Worm (Caenorhabditis elegans): Measurements from ENCODE around the gene C06H5.14.
"Not testable (repeated sequence)": the region's sequence is repeated elsewhere in the genome, so short reads cannot be mapped to it uniquely, and the experiment has no call there.

C06H5.14 gene

DNA sequence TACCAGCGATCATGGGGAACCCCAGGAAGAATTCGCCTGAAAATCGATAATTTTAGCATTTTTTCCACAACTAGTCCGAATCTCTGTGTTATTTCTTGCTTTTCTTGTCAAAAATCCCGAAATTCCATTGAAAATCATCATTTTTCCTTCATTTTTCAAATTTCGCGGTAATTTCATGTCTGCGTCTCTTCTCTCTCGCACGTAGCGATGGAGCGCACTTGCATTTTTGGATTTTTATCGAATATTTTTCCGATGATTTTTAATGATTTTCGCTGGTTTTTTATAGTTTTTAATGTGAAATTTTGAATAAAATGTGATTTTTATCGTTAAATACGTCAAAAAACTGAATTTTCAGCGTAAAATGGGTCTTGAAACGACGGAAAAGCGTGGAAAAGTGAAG is 17.5 kb downstream of the C06H5.14 start, which contains the start of gene E01B7.2 (continued):
- peak; percentile 64 for TF ChIP-seq sem-4 (tag; optimal IDR thresholded peaks at IDR 0.05)
- no peak for TF ChIP-seq mdl-1 (tag; optimal IDR thresholded peaks at IDR 0.05)
- no peak for TF ChIP-seq nhr-12 (tag; optimal IDR thresholded peaks at IDR 0.05)
- TF ChIP-seq C34F6.9 (tag; optimal IDR thresholded peaks at IDR 0.05), result peak; percentile 85
- TF ChIP-seq crh-2 (tag; optimal IDR thresholded peaks at IDR 0.05), result peak; percentile 86
- TF ChIP-seq ama-1 (optimal IDR thresholded peaks at IDR 0.05), result peak; percentile 67
- TF ChIP-seq sma-3 (GFP tag; optimal IDR thresholded peaks at IDR 0.05), result peak; percentile 77

ce11 chrV:17924095-17925000 is 20.4 kb downstream of the C06H5.14 start, which contains the start of gene usp-50:
TSS of gene usp-50 (plus strand) at chrV:17924916.
- not testable (repeated sequence) for TF ChIP-seq elt-1, nhr-21, nhr-12 (tag; optimal IDR thresholded peaks at IDR 0.05)

DNA sequence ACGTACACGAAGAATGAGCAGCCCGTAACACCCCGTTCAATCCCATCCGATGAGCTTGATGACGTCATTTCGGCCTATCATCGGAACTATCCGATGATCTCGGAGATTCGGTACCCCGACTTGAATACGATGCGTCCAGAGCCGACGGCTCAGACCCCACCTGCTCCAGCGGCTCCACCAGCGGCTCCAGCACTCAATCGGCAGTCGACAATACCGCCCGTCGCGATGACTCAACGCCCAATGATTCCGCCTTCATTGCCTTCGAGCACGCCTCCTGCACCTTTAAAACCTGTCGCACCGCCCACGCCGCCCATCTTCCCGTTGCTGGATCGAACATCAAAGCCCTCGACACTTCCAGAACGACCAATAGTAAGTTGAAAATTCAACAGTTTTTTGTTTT is 24.2 kb downstream of the C06H5.14 start:
- no peak for TF ChIP-seq blmp-1 (tag; optimal IDR thresholded peaks at IDR 0.05; ENCODE audit: insufficient read depth)
- TF ChIP-seq dmd-4 (tag; optimal IDR thresholded peaks at IDR 0.05), result no peak

DNA sequence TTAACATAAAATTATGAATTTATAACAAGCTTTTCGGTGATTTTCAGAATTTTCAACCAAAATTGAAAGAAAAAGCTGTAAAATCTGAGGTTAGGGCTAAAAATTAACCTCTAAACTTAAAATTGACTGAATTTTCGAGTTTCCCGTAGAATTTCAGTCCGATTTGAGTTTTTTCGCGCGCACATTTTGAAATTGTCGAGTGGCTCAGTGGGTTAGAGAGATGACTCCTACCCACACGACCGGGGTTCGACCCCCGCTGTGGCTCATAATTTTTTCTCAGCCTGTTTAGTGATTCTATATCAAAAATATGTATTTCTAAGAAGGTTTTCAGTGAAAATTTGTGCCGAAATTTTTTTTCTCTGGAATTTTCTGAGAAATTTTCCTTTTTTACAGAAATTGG is 27.9 kb downstream of the C06H5.14 start:
- TF ChIP-seq ztf-4 (tag; optimal IDR thresholded peaks at IDR 0.05) (no peak), unc-39 (tag; optimal IDR thresholded peaks at IDR 0.05) (no peak), nhr-237 (tag; optimal IDR thresholded peaks at IDR 0.05) (no peak), ama-1 (optimal IDR thresholded peaks at IDR 0.05) (no peak), ztf-11 (tag; optimal IDR thresholded peaks at IDR 0.05) (no peak), unc-62 (GFP tag; optimal IDR thresholded peaks at IDR 0.05) (no peak), aly-2 (tag; optimal IDR thresholded peaks at IDR 0.05) (no peak), gmeb-1 (tag; optimal IDR thresholded peaks at IDR 0.05) (no peak), F13H6.1 (tag; optimal IDR thresholded peaks at IDR 0.05) (no peak), zag-1 (tag; optimal IDR thresholded peaks at IDR 0.05) (no peak), ceh-16 (tag; optimal IDR thresholded peaks at IDR 0.05) (no peak), nhr-21 (tag; optimal IDR thresholded peaks at IDR 0.05) (no peak), snpc-4 (tag; optimal IDR thresholded peaks at IDR 0.05) (no peak), mdl-1 (tag; optimal IDR thresholded peaks at IDR 0.05) (no peak), nhr-23 (tag; optimal IDR thresholded peaks at IDR 0.05) (no peak), peb-1 (tag; optimal IDR thresholded peaks at IDR 0.05) (no peak)

ce11 chrV:17935857-17936256 is 31.9 kb downstream of the C06H5.14 start:
- no peak for TF ChIP-seq nhr-77 (tag; optimal IDR thresholded peaks at IDR 0.05)
- TF ChIP-seq sma-9 (GFP tag; optimal IDR thresholded peaks at IDR 0.05), result no peak
- no peak for TF ChIP-seq sma-9 (tag; optimal IDR thresholded peaks at IDR 0.05)
- no peak for TF ChIP-seq ztf-4 (tag; optimal IDR thresholded peaks at IDR 0.05)
- no peak for TF ChIP-seq unc-55 (GFP tag; optimal IDR thresholded peaks at IDR 0.05)
- no peak for TF ChIP-seq ztf-11 (tag; optimal IDR thresholded peaks at IDR 0.05)
- no peak for TF ChIP-seq crh-2 (tag; optimal IDR thresholded peaks at IDR 0.05)
- no peak for TF ChIP-seq lin-39 (tag; optimal IDR thresholded peaks at IDR 0.05)

ce11 chrV:17938978-17939377 is 35.0 kb downstream of the C06H5.14 start:
- no peak for TF ChIP-seq C34F6.9 (tag; optimal IDR thresholded peaks at IDR 0.05)
- TF ChIP-seq nhr-129 (tag; optimal IDR thresholded peaks at IDR 0.05), result no peak
- TF ChIP-seq mdl-1 (tag; optimal IDR thresholded peaks at IDR 0.05), result no peak
- TF ChIP-seq nhr-77 (tag; optimal IDR thresholded peaks at IDR 0.05), result no peak
- no peak for TF ChIP-seq ama-1 (optimal IDR thresholded peaks at IDR 0.05)
- no peak for TF ChIP-seq nhr-11 (tag; optimal IDR thresholded peaks at IDR 0.05)
- no peak for TF ChIP-seq egl-27 (tag; optimal IDR thresholded peaks at IDR 0.05)
- TF ChIP-seq nhr-10 (tag; optimal IDR thresholded peaks at IDR 0.05), result no peak
- TF ChIP-seq elt-1 (tag; optimal IDR thresholded peaks at IDR 0.05), result no peak
- TF ChIP-seq lin-39 (tag; optimal IDR thresholded peaks at IDR 0.05), result no peak
- TF ChIP-seq skn-1 (tag; optimal IDR thresholded peaks at IDR 0.05), result no peak
- TF ChIP-seq ZK546.5 (tag; optimal IDR thresholded peaks at IDR 0.05), result no peak
- TF ChIP-seq sem-4 (tag; optimal IDR thresholded peaks at IDR 0.05), result no peak
- no peak for TF ChIP-seq zag-1 (tag; optimal IDR thresholded peaks at IDR 0.05)
- TF ChIP-seq nhr-6 (tag; optimal IDR thresholded peaks at IDR 0.05), result no peak
- TF ChIP-seq ztf-4 (tag; optimal IDR thresholded peaks at IDR 0.05), result no peak
- TF ChIP-seq nhr-23 (tag; optimal IDR thresholded peaks at IDR 0.05), result no peak
- TF ChIP-seq alr-1 (tag; optimal IDR thresholded peaks at IDR 0.05), result no peak

Measured in whole organism, L2 larva.